Worm (Caenorhabditis elegans): ENCODE results near the gene Y73F8A.20.

ce11 chrIV:15381826-15382225, 3.6 kb downstream of the Y73F8A.20 start:
- TF ChIP-seq ama-1 (optimal IDR thresholded peaks at IDR 0.05) (no peak), tbx-11 (GFP tag; IDR thresholded peaks at IDR 0.05) (no peak), ceh-36 (tag; optimal IDR thresholded peaks at IDR 0.05) (no peak), tbx-37 (GFP tag; conservative IDR thresholded peaks at IDR 0.05) (no peak), aly-1 (tag; optimal IDR thresholded peaks at IDR 0.05) (no peak), sea-1 (GFP tag; conservative IDR thresholded peaks at IDR 0.05) (no peak), ceh-13 (GFP tag; optimal IDR thresholded peaks at IDR 0.05) (no peak), F13C5.2 (tag; optimal IDR thresholded peaks at IDR 0.05) (no peak), hnd-1 (tag; optimal IDR thresholded peaks at IDR 0.05) (no peak), pes-1 (GFP tag; IDR thresholded peaks at IDR 0.05) (no peak), hmbx-1 (tag; optimal IDR thresholded peaks at IDR 0.05) (no peak)
